Worm (Caenorhabditis elegans): Measurements from ENCODE around the gene C10A4.7.

DNA sequence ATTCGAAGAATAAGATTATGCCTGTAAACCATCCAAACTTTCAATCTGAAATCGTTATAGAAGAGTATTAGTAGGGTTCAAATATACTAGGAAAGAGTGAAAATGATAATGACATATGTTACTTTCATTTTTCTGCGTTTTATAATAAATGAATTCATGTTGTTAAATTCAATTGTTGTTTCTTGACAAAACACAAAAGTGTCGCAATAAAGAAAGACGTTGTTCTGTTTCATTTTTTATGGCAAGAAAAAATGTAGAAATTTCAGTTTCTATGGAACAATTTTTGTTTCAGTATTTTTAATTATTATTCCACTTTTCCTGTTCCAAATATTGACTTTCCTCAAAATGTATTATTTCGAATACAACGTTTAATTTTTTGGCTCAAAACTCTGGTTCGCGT is 14.5 kb downstream of the C10A4.7 start, which contains the start of gene C10A4.4:
- no peak for TF ChIP-seq elt-2 (tag; optimal IDR thresholded peaks at IDR 0.05)
- no peak for TF ChIP-seq lin-11 (tag; optimal IDR thresholded peaks at IDR 0.05)
- TF ChIP-seq rnt-1 (tag; optimal IDR thresholded peaks at IDR 0.05) = no peak
- no peak for TF ChIP-seq dve-1 (tag; optimal IDR thresholded peaks at IDR 0.05)
- no peak for TF ChIP-seq che-1 (tag; optimal IDR thresholded peaks at IDR 0.05)
- no peak for TF ChIP-seq ceh-45 (GFP tag; IDR thresholded peaks at IDR 0.05)
- no peak for TF ChIP-seq nhr-232 (tag; optimal IDR thresholded peaks at IDR 0.05)
- no peak for TF ChIP-seq sox-2 (GFP tag; IDR thresholded peaks at IDR 0.05)
- no peak for TF ChIP-seq ama-1 (optimal IDR thresholded peaks at IDR 0.05)
- TF ChIP-seq pax-1 (tag; optimal IDR thresholded peaks at IDR 0.05) = no peak
- TF ChIP-seq unc-3 (GFP tag; conservative IDR thresholded peaks at IDR 0.05) = no peak
- TF ChIP-seq unc-3 (tag; optimal IDR thresholded peaks at IDR 0.05) = no peak
- TF ChIP-seq nfya-1 (tag; optimal IDR thresholded peaks at IDR 0.05) = no peak
